Fruit fly (Drosophila melanogaster) whole organism, prepupa: ENCODE results near the gene Nup98-96.
A peak's percentile ranks its signal among the peaks of the same experiment; 100 is the strongest.

Experiments used
- CG11902 ChIP-seq: fragments of 200-800 bp; sonication (Bioruptor generic); optimal IDR thresholded peaks from 3 replicates; lab custom pipeline; 2016; ENCODE audit warnings: missing biosample characterization, missing genetic modification characterization
- CG15336 ChIP-seq: fragments of 200-800 bp; sonication (Bioruptor generic); IDR thresholded peaks from 2 replicates; pipeline ENCODE4 v1.3.6; 2022; ENCODE audit warnings: missing biosample characterization, missing genetic modification characterization
- CG31627 ChIP-seq: fragments of 200-800 bp; sonication (Bioruptor generic); optimal IDR thresholded peaks from 3 replicates; lab custom pipeline; 2016; ENCODE audit warnings: missing biosample characterization, missing genetic modification characterization
- Lpt ChIP-seq: fragments of 200-800 bp; sonication (Bioruptor generic); optimal IDR thresholded peaks from 3 replicates; lab custom pipeline; 2016; ENCODE audit warnings: missing biosample characterization, missing genetic modification characterization
- Sox15 ChIP-seq: fragments of 200-800 bp; sonication (Bioruptor generic); optimal IDR thresholded peaks from 3 replicates; lab custom pipeline; 2016; ENCODE audit warnings: missing biosample characterization, missing genetic modification characterization
- cyc ChIP-seq: fragments of 200-800 bp; sonication (Bioruptor generic); optimal IDR thresholded peaks from 3 replicates; lab custom pipeline; 2016; ENCODE audit warnings: missing biosample characterization, missing genetic modification characterization
- esn ChIP-seq: fragments of 200-800 bp; sonication (Bioruptor generic); optimal IDR thresholded peaks from 2 replicates; lab custom pipeline; 2016; ENCODE audit warnings: missing biosample characterization, mild to moderate bottlenecking, missing genetic modification characterization, moderate library complexity

- peak; percentile 73 for TF ChIP-seq Sox15 (GFP tag; lab: Kevin White, UChicago)
- peak; percentile 83 for TF ChIP-seq Lpt (GFP tag; lab: Kevin White, UChicago)
- peak; percentile 84 for TF ChIP-seq esn (GFP tag; lab: Kevin White, UChicago)
- peak; percentile 89 for TF ChIP-seq CG15336 (GFP tag; lab: Robert Waterston, UW)
- TF ChIP-seq CG31627 = peak; percentile 77
- peak; percentile 66 for TF ChIP-seq CG11902 (GFP tag; lab: Kevin White, UChicago)
- peak; percentile 70 for TF ChIP-seq cyc (GFP tag; lab: Kevin White, UChicago)
Measured at dm6 chr3R:23783961-23784360, 2.5 kb upstream of the Nup98-96 start.
